Fruit fly (Drosophila melanogaster) whole organism, pupa: ENCODE results near the gene CG11842.
A peak's percentile ranks its signal among the peaks of the same experiment; 100 is the strongest.

ENCODE experiments used
- CG10348 ChIP-seq: fragments of 200-800 bp; sonication (Bioruptor generic); IDR thresholded peaks from 2 replicates; pipeline ENCODE4 v1.3.6; 2022; ENCODE audit warnings: missing biosample characterization, missing genetic modification characterization
- CG12605 ChIP-seq: fragments of 200-800 bp; sonication (Bioruptor generic); IDR thresholded peaks from 2 replicates; pipeline ENCODE4 v1.3.6; 2022; ENCODE audit warnings: missing biosample characterization, missing genetic modification characterization
- CG13204 ChIP-seq: fragments of 200-800 bp; sonication (Bioruptor generic); optimal IDR thresholded peaks from 2 replicates; lab custom pipeline; 2018; ENCODE audit warnings: missing biosample characterization, mild to moderate bottlenecking, missing genetic modification characterization, moderate library complexity
- CG14655 ChIP-seq: fragments of 200-800 bp; sonication (Bioruptor generic); optimal IDR thresholded peaks from 3 replicates; lab custom pipeline; 2017; ENCODE audit warnings: mild to moderate bottlenecking, missing biosample characterization, missing genetic modification reagents, missing genetic modification characterization
- CG15710 ChIP-seq: fragments of 200-800 bp; sonication (Bioruptor generic); optimal IDR thresholded peaks from 2 replicates; lab custom pipeline; 2018; ENCODE audit warnings: missing biosample characterization, mild to moderate bottlenecking, missing genetic modification characterization, moderate library complexity
- CG17806 ChIP-seq: fragments of 200-800 bp; sonication (Bioruptor generic); optimal IDR thresholded peaks from 2 replicates; lab custom pipeline; 2018; ENCODE audit warnings: missing biosample characterization, mild to moderate bottlenecking, missing genetic modification characterization, moderate library complexity
- CG32121 ChIP-seq: fragments of 200-800 bp; sonication (Bioruptor generic); IDR thresholded peaks from 2 replicates; pipeline ENCODE4 v1.3.6; 2022; ENCODE audit warnings: missing biosample characterization, missing genetic modification characterization
- CG34367 ChIP-seq: fragments of 200-800 bp; sonication (Bioruptor generic); optimal IDR thresholded peaks from 2 replicates; lab custom pipeline; 2018; ENCODE audit warnings: missing biosample characterization, mild to moderate bottlenecking, missing genetic modification characterization
- CG4496 ChIP-seq: fragments of 200-800 bp; sonication (Bioruptor generic); IDR thresholded peaks from 3 replicates; pipeline ENCODE4 v1.3.6; 2022; ENCODE audit warnings: missing biosample characterization, missing genetic modification characterization
- CG8159 ChIP-seq: fragments of 200-800 bp; sonication (Bioruptor generic); optimal IDR thresholded peaks from 3 replicates; lab custom pipeline; 2018; ENCODE audit warnings: missing biosample characterization, mild to moderate bottlenecking, missing genetic modification characterization, moderate library complexity
- CG8301 ChIP-seq: fragments of 200-800 bp; sonication (Bioruptor generic); optimal IDR thresholded peaks from 2 replicates; lab custom pipeline; 2018; ENCODE audit warnings: missing biosample characterization, mild to moderate bottlenecking, missing genetic modification characterization
- CG9948 ChIP-seq: fragments of 200-800 bp; sonication (Bioruptor generic); optimal IDR thresholded peaks from 2 replicates; lab custom pipeline; 2018; ENCODE audit warnings: missing biosample characterization, mild to moderate bottlenecking, missing genetic modification characterization, moderate library complexity
- D1 ChIP-seq: fragments of 200-800 bp; sonication (Bioruptor generic); optimal IDR thresholded peaks from 2 replicates; lab custom pipeline; 2018; ENCODE audit warnings: missing biosample characterization, mild to moderate bottlenecking, missing genetic modification characterization, moderate library complexity
- EcR ChIP-seq: fragments of 200-800 bp; sonication (Bioruptor generic); optimal IDR thresholded peaks from 3 replicates; lab custom pipeline; 2019; ENCODE audit warnings: missing biosample characterization, missing genetic modification characterization, mild to moderate bottlenecking, moderate library complexity, missing genetic modification reagents
- Ets98B ChIP-seq: fragments of 200-800 bp; sonication (Bioruptor generic); IDR thresholded peaks from 2 replicates; pipeline ENCODE4 v1.3.6; 2022; ENCODE audit warnings: missing biosample characterization, missing genetic modification characterization
- Pif1A ChIP-seq: fragments of 200-800 bp; sonication (Bioruptor generic); optimal IDR thresholded peaks from 3 replicates; lab custom pipeline; 2016; ENCODE audit warnings: missing biosample characterization, missing genetic modification characterization
- Pif1B ChIP-seq: fragments of 200-800 bp; sonication (Bioruptor generic); optimal IDR thresholded peaks from 3 replicates; lab custom pipeline; 2016; ENCODE audit warnings: missing biosample characterization, missing genetic modification characterization
- Snoo ChIP-seq: fragments of 200-800 bp; sonication (Bioruptor generic); optimal IDR thresholded peaks from 3 replicates; lab custom pipeline; 2017; ENCODE audit warnings: missing biosample characterization, mild to moderate bottlenecking, missing genetic modification characterization, inconsistent platforms
- fd96Ca ChIP-seq: fragments of 200-800 bp; sonication (Bioruptor generic); IDR thresholded peaks from 3 replicates; pipeline ENCODE4 v1.3.6; 2022; ENCODE audit warnings: missing biosample characterization, missing genetic modification characterization
- gl ChIP-seq: fragments of 200-800 bp; sonication (Bioruptor generic); optimal IDR thresholded peaks from 2 replicates; lab custom pipeline; 2018; ENCODE audit warnings: missing biosample characterization, mild to moderate bottlenecking, missing genetic modification characterization
- rn ChIP-seq: fragments of 200-800 bp; sonication (Bioruptor generic); IDR thresholded peaks from 2 replicates; pipeline ENCODE4 v1.3.6; 2022; ENCODE audit warnings: missing biosample characterization, missing genetic modification characterization

The CG11842 gene

dm6 chr3R:29039704-29040430 lies 12.6 kb upstream of the CG11842 start:
- peak; percentile 53; the same call in 1 of the 2 replicates for TF ChIP-seq CG32121 (GFP tag; lab: Robert Waterston, UW)
- TF ChIP-seq CG4496 (GFP tag; lab: Robert Waterston, UW) = peak; percentile 59; the same call in 2 of the 3 replicates
- TF ChIP-seq Pif1A (GFP tag; lab: Kevin White, UChicago) = peak; percentile 55
- TF ChIP-seq CG15710 (tag; lab: Kevin White, UChicago) = no peak
- TF ChIP-seq CG14655 (GFP tag; lab: Kevin White, UChicago) = no peak
- peak; percentile 37; the same call in 1 of the 2 replicates for TF ChIP-seq Ets98B (GFP tag; lab: Robert Waterston, UW)
- TF ChIP-seq CG8159 (tag; lab: Kevin White, UChicago) = no peak
- TF ChIP-seq Pif1B = peak; percentile 19
- peak; percentile 25 for TF ChIP-seq Snoo (tag; lab: Kevin White, UChicago)
- no peak for TF ChIP-seq rn (GFP tag; lab: Robert Waterston, UW)
- no peak for TF ChIP-seq EcR (GFP tag; lab: Kevin White, UChicago)
- peak; percentile 12; the same call in 1 of the 3 replicates for TF ChIP-seq fd96Ca (GFP tag; lab: Robert Waterston, UW)
- no peak for TF ChIP-seq D1
- TF ChIP-seq CG10348 (GFP tag; lab: Robert Waterston, UW) = no peak
- no peak for TF ChIP-seq CG12605
- TF ChIP-seq, all 21 proteins: peak for 7

- no peak for TF ChIP-seq Pif1B
- TF ChIP-seq fd96Ca (GFP tag; lab: Robert Waterston, UW) = 0 out of 3 replicates have a peak, but pooled peaks have one; percentile 37
- no peak for TF ChIP-seq CG13204
- peak; percentile 44; the same call in 1 of the 2 replicates for TF ChIP-seq CG32121 (GFP tag; lab: Robert Waterston, UW)
- no peak for TF ChIP-seq gl (tag; lab: Kevin White, UChicago)
- TF ChIP-seq CG17806 (tag; lab: Kevin White, UChicago) = peak; percentile 44
- TF ChIP-seq CG8159 (tag; lab: Kevin White, UChicago) = no peak
- TF ChIP-seq Ets98B (GFP tag; lab: Robert Waterston, UW) = peak; percentile 44
- TF ChIP-seq CG12605 = peak; percentile 47; the same call in 1 of the 2 replicates
- TF ChIP-seq CG34367 (tag; lab: Kevin White, UChicago) = no peak
- TF ChIP-seq CG15710 (tag; lab: Kevin White, UChicago) = peak; percentile 57
- TF ChIP-seq CG9948 (tag; lab: Kevin White, UChicago) = no peak
- TF ChIP-seq EcR (GFP tag; lab: Kevin White, UChicago) = peak; percentile 70
- TF ChIP-seq CG8301 (tag; lab: Kevin White, UChicago) = no peak
- no peak; the same call in 2 of the 3 replicates for TF ChIP-seq CG4496 (GFP tag; lab: Robert Waterston, UW)
- TF ChIP-seq D1 = no peak
- no peak for TF ChIP-seq CG14655 (GFP tag; lab: Kevin White, UChicago)
Observed at dm6 chr3R:29040526-29041195, 11.8 kb upstream of the CG11842 start.

dm6 chr3R:29049055-29049722 lies 3.3 kb upstream of the CG11842 start, which contains the start of gene CG11837:
TSS of gene CG11837 (plus strand) at chr3R:29049493.
- TF ChIP-seq CG10348 (GFP tag; lab: Robert Waterston, UW) = no peak
- no peak for TF ChIP-seq CG32121 (GFP tag; lab: Robert Waterston, UW)
- TF ChIP-seq fd96Ca (GFP tag; lab: Robert Waterston, UW) = no peak
- no peak for TF ChIP-seq rn (GFP tag; lab: Robert Waterston, UW)
- no peak for TF ChIP-seq CG15710 (tag; lab: Kevin White, UChicago)
- no peak for TF ChIP-seq CG17806 (tag; lab: Kevin White, UChicago)
- no peak for TF ChIP-seq gl (tag; lab: Kevin White, UChicago)
- TF ChIP-seq EcR (GFP tag; lab: Kevin White, UChicago) = no peak
- TF ChIP-seq CG14655 (GFP tag; lab: Kevin White, UChicago) = no peak
- TF ChIP-seq CG12605 = no peak
- TF ChIP-seq Pif1B = no peak
- no peak for TF ChIP-seq Ets98B (GFP tag; lab: Robert Waterston, UW)
- no peak for TF ChIP-seq Pif1A (GFP tag; lab: Kevin White, UChicago)
- no peak for TF ChIP-seq CG9948 (tag; lab: Kevin White, UChicago)
- no peak for TF ChIP-seq CG8159 (tag; lab: Kevin White, UChicago)
- no peak for TF ChIP-seq CG4496 (GFP tag; lab: Robert Waterston, UW)
- no peak for TF ChIP-seq D1
- no peak for TF ChIP-seq CG8301 (tag; lab: Kevin White, UChicago)
- TF ChIP-seq, all 21 proteins: peak for 0

dm6 chr3R:29050756-29051155 lies 1.7 kb upstream of the CG11842 start, which contains the start of gene CG11841:
TSS of gene CG11841 (plus strand) at chr3R:29051056.
- TF ChIP-seq CG8301 (tag; lab: Kevin White, UChicago) = no peak
- TF ChIP-seq CG13204 = no peak
- no peak for TF ChIP-seq CG17806 (tag; lab: Kevin White, UChicago)
- no peak for TF ChIP-seq Snoo (tag; lab: Kevin White, UChicago)
- no peak for TF ChIP-seq Ets98B (GFP tag; lab: Robert Waterston, UW)
- TF ChIP-seq CG10348 (GFP tag; lab: Robert Waterston, UW) = no peak
- no peak for TF ChIP-seq D1
- TF ChIP-seq fd96Ca (GFP tag; lab: Robert Waterston, UW) = no peak
- no peak for TF ChIP-seq gl (tag; lab: Kevin White, UChicago)
- TF ChIP-seq CG8159 (tag; lab: Kevin White, UChicago) = no peak
- TF ChIP-seq Pif1A (GFP tag; lab: Kevin White, UChicago) = no peak
- no peak for TF ChIP-seq CG4496 (GFP tag; lab: Robert Waterston, UW)
- no peak for TF ChIP-seq CG15710 (tag; lab: Kevin White, UChicago)
- TF ChIP-seq CG32121 (GFP tag; lab: Robert Waterston, UW) = no peak
